Worm (Caenorhabditis elegans): ENCODE results near the gene K09G1.1.

DNA sequence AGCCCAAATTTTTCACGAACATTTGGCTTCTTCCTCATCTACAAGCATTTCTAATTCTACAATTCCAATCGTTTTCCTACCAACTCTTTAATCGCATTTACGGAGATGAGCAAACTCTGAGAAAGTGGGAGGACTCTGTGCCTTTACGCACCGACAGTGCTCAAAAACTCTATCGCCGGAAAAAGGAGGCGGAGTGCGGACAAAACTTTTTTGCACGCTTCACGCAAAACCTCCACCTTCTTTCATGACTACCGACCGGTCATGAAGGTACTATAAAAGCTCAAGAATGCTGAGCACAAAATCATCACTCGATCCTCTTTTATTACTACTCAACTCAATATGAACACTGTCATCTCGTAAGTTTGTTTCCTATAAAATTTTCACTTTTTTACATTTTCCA lies 41.8 kb downstream of the K09G1.1 start, which contains the start of gene idpc-4:
- TF ChIP-seq W03F9.2 (tag; optimal IDR thresholded peaks at IDR 0.05) (no peak), him-1 (tag; optimal IDR thresholded peaks at IDR 0.05) (no peak)

Measured in whole organism, L4/young adult.